Fruit fly (Drosophila melanogaster): Measurements from ENCODE around the gene robl37BC.

DNA sequence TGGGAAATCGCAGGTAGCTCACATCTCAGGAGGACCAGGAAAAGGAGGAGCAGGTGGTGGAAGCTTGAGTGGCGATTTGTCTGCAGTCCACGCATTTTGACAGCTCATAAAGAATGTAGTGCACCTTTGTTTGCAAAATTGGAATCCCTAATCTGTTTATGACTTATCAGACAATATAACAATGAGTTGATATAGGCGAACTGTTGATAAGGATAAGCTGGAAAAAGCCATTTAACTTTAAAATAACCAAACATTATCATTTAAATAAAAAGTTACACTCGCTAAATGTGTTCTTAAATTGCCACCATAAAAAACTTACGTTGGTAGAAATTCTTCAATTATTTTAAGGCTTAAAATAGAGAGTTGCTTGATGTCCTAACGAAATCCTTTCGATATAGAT is 20.5 kb upstream of the robl37BC start, which contains the start of gene CG15170:
- no peak for TF ChIP-seq HLH106 (tag; optimal IDR thresholded peaks at IDR 0.05)
- no peak for TF ChIP-seq Dfd (GFP tag; optimal IDR thresholded peaks at IDR 0.05)
- no peak for TF ChIP-seq tai (GFP tag; optimal IDR thresholded peaks at IDR 0.05)
- no peak for TF ChIP-seq GATAd (GFP tag; optimal IDR thresholded peaks at IDR 0.05)
- no peak for TF ChIP-seq lola (GFP tag; optimal IDR thresholded peaks at IDR 0.05)
- no peak for TF ChIP-seq CG9705 (GFP tag; optimal IDR thresholded peaks at IDR 0.05)
- no peak for TF ChIP-seq Vsx2 (GFP tag; optimal IDR thresholded peaks at IDR 0.05; ENCODE audit: partially characterized antibody)
- no peak for TF ChIP-seq Dif (GFP tag; optimal IDR thresholded peaks at IDR 0.05; ENCODE audit: partially characterized antibody)
- no peak for TF ChIP-seq Jra (GFP tag; optimal IDR thresholded peaks at IDR 0.05)
- TF ChIP-seq Hr78 (GFP tag; optimal IDR thresholded peaks at IDR 0.05): no peak
- no peak for TF ChIP-seq Myc (optimal IDR thresholded peaks at IDR 0.05)
- TF ChIP-seq brk (GFP tag; optimal IDR thresholded peaks at IDR 0.05): no peak
- no peak for TF ChIP-seq N (GFP tag; optimal IDR thresholded peaks at IDR 0.05)
